Worm (Caenorhabditis elegans) whole organism, L4 larva: ENCODE results near the gene srw-102.

Experiments
- D1046.2 ChIP-seq: fragments of 200-800 bp; sonication (Bioruptor generic); IDR thresholded peaks from 2 replicates; pipeline ENCODE4 v1.3.6; 2022; ENCODE audit warnings: missing genetic modification characterization, missing compliant biosample characterization
- F10B5.3 ChIP-seq: sonication (generic microtip); optimal IDR thresholded peaks from 2 replicates; lab custom pipeline; 2016; ENCODE audit warnings: mild to moderate bottlenecking, missing genetic modification characterization, missing compliant biosample characterization
- F26F4.8 ChIP-seq: fragments of 200-800 bp; sonication (Bioruptor generic); conservative IDR thresholded peaks from 2 replicates; pipeline ENCODE4 v1.3.6; 2022; ENCODE audit warnings: missing genetic modification characterization, missing compliant biosample characterization
- F37D6.2 ChIP-seq: sonication (generic microtip); optimal IDR thresholded peaks from 2 replicates; lab custom pipeline; 2016; ENCODE audit warnings: mild to moderate bottlenecking, missing genetic modification characterization, missing compliant biosample characterization
- F44E2.7 ChIP-seq: fragments of 200-800 bp; sonication (Bioruptor generic); IDR thresholded peaks from 2 replicates; pipeline ENCODE4 v2.1.2; 2022; ENCODE audit warnings: missing genetic modification characterization, missing compliant biosample characterization
- F49E8.2 ChIP-seq: sonication (generic microtip); optimal IDR thresholded peaks from 2 replicates; lab custom pipeline; 2016; ENCODE audit warnings: missing compliant biosample characterization, mild to moderate bottlenecking, missing genetic modification characterization, borderline replicate concordance
- T20F7.1 ChIP-seq: fragments of 200-800 bp; sonication (Bioruptor generic); optimal IDR thresholded peaks from 2 replicates; lab custom pipeline; 2018; ENCODE audit warnings: mild to moderate bottlenecking, missing genetic modification characterization, missing compliant biosample characterization
- T26A8.4 ChIP-seq: fragments of 200-800 bp; sonication (Bioruptor generic); IDR thresholded peaks from 2 replicates; pipeline ENCODE4 v1.3.6; 2022; ENCODE audit warnings: missing genetic modification characterization, missing compliant biosample characterization
- Y48G9A.11 ChIP-seq: fragments of 200-800 bp; sonication (Bioruptor generic); IDR thresholded peaks from 2 replicates; pipeline ENCODE4 v1.3.6; 2022; ENCODE audit warnings: missing genetic modification reagents, missing genetic modification characterization, missing compliant biosample characterization
- Y75B8A.6 ChIP-seq: fragments of 200-800 bp; sonication (Bioruptor generic); IDR thresholded peaks from 2 replicates; pipeline ENCODE4 v1.3.6; 2022; ENCODE audit warnings: missing genetic modification reagents, missing genetic modification characterization, missing compliant biosample characterization
- ZK337.2 ChIP-seq: fragments of 200-800 bp; sonication (Bioruptor generic); IDR thresholded peaks from 2 replicates; pipeline ENCODE4 v1.3.6; 2022; ENCODE audit warnings: missing genetic modification reagents, missing genetic modification characterization, missing compliant biosample characterization
- aha-1 ChIP-seq: fragments of 150-350 bp; peaks from one replicate; lab custom pipeline; 2014; ENCODE audit warnings: missing biosample characterization, missing genetic modification characterization
- arid-1 ChIP-seq: fragments of 200-800 bp; sonication (Bioruptor generic); conservative IDR thresholded peaks from 2 replicates; pipeline ENCODE4 v1.3.6; 2022; ENCODE audit warnings: missing genetic modification reagents, missing genetic modification characterization, missing compliant biosample characterization
- attf-4 ChIP-seq: sonication (generic microtip); optimal IDR thresholded peaks from 3 replicates; lab custom pipeline; 2017; ENCODE audit warnings: missing biosample characterization, missing genetic modification characterization
- ceh-20 ChIP-seq: fragments of 200-800 bp; sonication (Bioruptor generic); IDR thresholded peaks from 2 replicates; pipeline ENCODE4 v1.3.6; 2022; ENCODE audit warnings: missing genetic modification reagents, missing genetic modification characterization, missing compliant biosample characterization
- ceh-44 ChIP-seq: fragments of 200-800 bp; sonication (Bioruptor generic); IDR thresholded peaks from 2 replicates; pipeline ENCODE4 v1.3.6; 2022; ENCODE audit warnings: missing genetic modification reagents, missing genetic modification characterization, missing compliant biosample characterization
- ceh-62 ChIP-seq: sonication (generic microtip); optimal IDR thresholded peaks from 2 replicates; lab custom pipeline; 2017; ENCODE audit warnings: missing biosample characterization, missing genetic modification characterization
- ces-1 ChIP-seq: fragments of 150-350 bp; sonication (generic microtip); optimal IDR thresholded peaks from 4 replicates; lab custom pipeline; 2014; ENCODE audit warnings: missing biosample characterization, missing genetic modification reagents, missing genetic modification characterization
- daf-8 ChIP-seq: fragments of 200-800 bp; sonication (Bioruptor generic); IDR thresholded peaks from 2 replicates; pipeline ENCODE4 v1.3.6; 2022; ENCODE audit warnings: missing genetic modification characterization, missing compliant biosample characterization
- dmd-8 ChIP-seq: fragments of 200-800 bp; sonication (Bioruptor generic); IDR thresholded peaks from 2 replicates; pipeline ENCODE4 v1.3.6; 2022; ENCODE audit warnings: missing genetic modification characterization, missing compliant biosample characterization
- dmd-9 ChIP-seq: fragments of 200-800 bp; sonication (Bioruptor generic); IDR thresholded peaks from 2 replicates; pipeline ENCODE4 v1.3.6; 2022; ENCODE audit warnings: missing genetic modification reagents, missing genetic modification characterization, missing compliant biosample characterization
- egl-43 ChIP-seq: fragments of 200-800 bp; sonication (Bioruptor generic); IDR thresholded peaks from 2 replicates; pipeline ENCODE4 v1.3.6; 2022; ENCODE audit warnings: missing genetic modification reagents, missing genetic modification characterization, missing compliant biosample characterization
- fos-1 ChIP-seq: fragments of 150-350 bp; optimal IDR thresholded peaks from 2 replicates; lab custom pipeline; 2014; ENCODE audit warnings: missing biosample characterization, missing genetic modification characterization
- hlh-30 ChIP-seq: sonication (generic microtip); optimal IDR thresholded peaks from 2 replicates; lab custom pipeline; 2017; ENCODE audit warnings: antibody characterized with exemption, mild to moderate bottlenecking, missing genetic modification characterization, missing compliant biosample characterization; ENCODE audit not compliant: insufficient read depth
- lim-7 ChIP-seq: fragments of 200-800 bp; sonication (Bioruptor generic); IDR thresholded peaks from 2 replicates; pipeline ENCODE4 v1.3.6; 2022; ENCODE audit warnings: missing genetic modification characterization, missing compliant biosample characterization
- lin-29 ChIP-seq: fragments of 200-800 bp; sonication (Bioruptor generic); IDR thresholded peaks from 2 replicates; pipeline ENCODE4 v1.3.6; 2022; ENCODE audit warnings: missing genetic modification reagents, missing genetic modification characterization, missing compliant biosample characterization
- lin-38 ChIP-seq: fragments of 200-800 bp; sonication (Bioruptor generic); IDR thresholded peaks from 2 replicates; pipeline ENCODE4 v1.3.6; 2022; ENCODE audit warnings: missing genetic modification reagents, missing genetic modification characterization, missing compliant biosample characterization
- madf-5 ChIP-seq, 2 experiments: fragments of 200-800 bp; sonication (Bioruptor generic); IDR thresholded peaks; 2 replicates each; pipeline ENCODE4 v1.3.6; 2022; ENCODE audit warnings: missing compliant biosample characterization in 2 of 2, missing genetic modification characterization in 2 of 2
- mdt-29 ChIP-seq: fragments of 200-800 bp; sonication (Bioruptor generic); IDR thresholded peaks from 2 replicates; pipeline ENCODE4 v1.3.6; 2022; ENCODE audit warnings: missing genetic modification reagents, missing genetic modification characterization, missing compliant biosample characterization
- nhr-11 ChIP-seq: fragments of 150-350 bp; optimal IDR thresholded peaks from 2 replicates; lab custom pipeline; 2014; ENCODE audit warnings: missing biosample characterization, missing genetic modification characterization
- nhr-28 ChIP-seq: fragments of 150-350 bp; optimal IDR thresholded peaks from 2 replicates; lab custom pipeline; 2014; ENCODE audit warnings: missing biosample characterization, missing genetic modification characterization
- nhr-41 ChIP-seq: fragments of 200-800 bp; sonication (Bioruptor generic); IDR thresholded peaks from 2 replicates; pipeline ENCODE4 v1.3.6; 2022; ENCODE audit warnings: missing genetic modification reagents, missing genetic modification characterization, missing compliant biosample characterization
- php-3 ChIP-seq: fragments of 200-800 bp; sonication (Bioruptor generic); IDR thresholded peaks from 2 replicates; pipeline ENCODE4 v1.3.6; 2022; ENCODE audit warnings: missing genetic modification reagents, missing genetic modification characterization, missing compliant biosample characterization
- pqm-1 ChIP-seq: sonication (generic microtip); optimal IDR thresholded peaks from 2 replicates; lab custom pipeline; 2017; ENCODE audit warnings: missing biosample characterization, missing genetic modification characterization
- saeg-2 ChIP-seq: fragments of 200-800 bp; sonication (Bioruptor generic); IDR thresholded peaks from 2 replicates; pipeline ENCODE4 v1.3.6; 2022; ENCODE audit warnings: missing genetic modification reagents, missing genetic modification characterization, missing compliant biosample characterization
- spr-1 ChIP-seq: sonication (generic microtip); optimal IDR thresholded peaks from 2 replicates; lab custom pipeline; 2016; ENCODE audit warnings: mild to moderate bottlenecking, missing genetic modification characterization, missing compliant biosample characterization
- tag-97 ChIP-seq: fragments of 200-800 bp; sonication (Bioruptor generic); IDR thresholded peaks from 2 replicates; pipeline ENCODE4 v1.3.6; 2022; ENCODE audit warnings: missing genetic modification characterization, missing compliant biosample characterization
- unc-130 ChIP-seq: sonication (generic microtip); optimal IDR thresholded peaks from 2 replicates; lab custom pipeline; 2016; ENCODE audit warnings: missing genetic modification reagents, missing genetic modification characterization, missing compliant biosample characterization
- unc-39 ChIP-seq: sonication (generic microtip); optimal IDR thresholded peaks from 2 replicates; lab custom pipeline; 2017; ENCODE audit warnings: missing biosample characterization, missing genetic modification characterization
- zfp-3 ChIP-seq: fragments of 200-800 bp; sonication (Bioruptor generic); conservative IDR thresholded peaks from 2 replicates; pipeline ENCODE4 v1.3.6; 2022; ENCODE audit warnings: missing genetic modification reagents, missing genetic modification characterization, missing compliant biosample characterization
- zip-11 ChIP-seq: fragments of 200-800 bp; sonication (Bioruptor generic); IDR thresholded peaks from 2 replicates; pipeline ENCODE4 v1.3.6; 2022; ENCODE audit warnings: missing genetic modification characterization, missing compliant biosample characterization
- zip-2 ChIP-seq: fragments of 150-350 bp; optimal IDR thresholded peaks from 2 replicates; lab custom pipeline; 2014; ENCODE audit warnings: missing biosample characterization, missing genetic modification characterization

srw-102 gene

DNA sequence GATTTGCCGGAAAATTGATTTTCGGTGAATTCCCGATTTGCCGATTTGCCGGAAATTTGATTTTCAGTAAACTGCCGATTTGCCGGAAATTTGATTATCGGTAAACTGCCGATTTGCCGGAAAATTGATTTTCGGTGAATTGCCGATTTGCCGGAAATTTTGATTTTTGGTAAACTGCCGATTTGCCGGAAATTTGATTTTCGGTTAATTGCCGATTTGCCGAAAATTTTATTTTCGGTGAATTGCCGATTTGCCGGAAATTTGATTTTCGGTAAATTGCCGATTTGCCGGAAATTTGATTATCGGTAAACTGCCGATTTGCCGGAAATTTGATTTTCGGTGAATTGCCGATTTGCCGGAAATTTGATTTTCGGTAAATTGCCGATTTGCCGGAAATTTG lies 7.6 kb upstream of the srw-102 start:
- TF ChIP-seq D1046.2 (GFP tag; lab: Robert Waterston, UW) (peak; percentile 70; the same call in 1 of the 2 replicates), dmd-9 (0 out of 2 replicates have a peak, but pooled peaks have one; percentile 34), madf-5 (GFP tag; IDR thresholded peaks at IDR 0.05; lab: Robert Waterston, UW) (0 out of 4 replicates have a peak, but pooled peaks of 1 of the 2 experiments have one; percentile 51), F26F4.8 (GFP tag; lab: Robert Waterston, UW) (0 out of 2 replicates have a peak, but pooled peaks have one; percentile 12), tag-97 (0 out of 2 replicates have a peak, but pooled peaks have one; percentile 57)

DNA sequence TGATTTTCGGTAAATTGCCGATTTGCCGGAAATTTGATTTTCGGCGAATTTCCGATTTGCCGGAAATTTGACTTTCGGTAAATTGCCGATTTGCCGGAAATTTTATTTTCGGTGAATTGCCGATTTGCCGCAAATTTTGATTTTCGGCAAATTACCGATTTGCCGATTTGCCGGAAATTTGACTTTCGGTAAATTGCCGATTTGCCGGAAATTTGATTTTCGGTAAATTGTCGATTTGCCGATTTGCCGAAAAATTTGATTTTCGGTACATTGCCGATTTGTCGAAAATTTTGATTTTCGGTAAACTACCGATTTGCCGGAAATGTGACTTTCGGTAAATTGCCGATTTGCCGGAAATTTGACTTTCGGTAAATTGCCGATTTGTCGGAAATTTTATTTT lies 6.3 kb upstream of the srw-102 start:
- TF ChIP-seq Y75B8A.6 (GFP tag; lab: Robert Waterston, UW) (0 out of 2 replicates have a peak, but pooled peaks have one; percentile 28), tag-97 (0 out of 2 replicates have a peak, but pooled peaks have one; percentile 57), F44E2.7 (GFP tag; lab: Robert Waterston, UW) (peak; percentile 92; the same call in 1 of the 2 replicates), php-3 (GFP tag; lab: Robert Waterston, UW) (peak; percentile 24; the same call in 1 of the 2 replicates), saeg-2 (GFP tag; lab: Robert Waterston, UW) (peak; percentile 66), ZK337.2 (GFP tag; lab: Robert Waterston, UW) (peak; percentile 6; the same call in 1 of the 2 replicates), lim-7 (GFP tag; lab: Robert Waterston, UW) (peak; percentile 8; the same call in 1 of the 2 replicates), lin-29 (GFP tag; lab: Robert Waterston, UW) (peak; percentile 47; the same call in 1 of the 2 replicates), mdt-29 (peak; percentile 58; the same call in 1 of the 2 replicates), ceh-44 (GFP tag; lab: Robert Waterston, UW) (0 out of 2 replicates have a peak, but pooled peaks have one; percentile 31), madf-5 (GFP tag; IDR thresholded peaks at IDR 0.05; lab: Robert Waterston, UW) (peak in 1 of 2 experiments; percentile 93; a peak in 2 of 4 replicates), F26F4.8 (GFP tag; lab: Robert Waterston, UW) (peak; percentile 86), D1046.2 (GFP tag; lab: Robert Waterston, UW) (peak; percentile 26; the same call in 1 of the 2 replicates), zfp-3 (GFP tag; lab: Robert Waterston, UW) (0 out of 2 replicates have a peak, but pooled peaks have one; percentile 28), daf-8 (0 out of 2 replicates have a peak, but pooled peaks have one; percentile 28), egl-43 (GFP tag; lab: Robert Waterston, UW) (peak; percentile 84), Y48G9A.11 (GFP tag; lab: Robert Waterston, UW) (peak; percentile 47; the same call in 1 of the 2 replicates)

DNA sequence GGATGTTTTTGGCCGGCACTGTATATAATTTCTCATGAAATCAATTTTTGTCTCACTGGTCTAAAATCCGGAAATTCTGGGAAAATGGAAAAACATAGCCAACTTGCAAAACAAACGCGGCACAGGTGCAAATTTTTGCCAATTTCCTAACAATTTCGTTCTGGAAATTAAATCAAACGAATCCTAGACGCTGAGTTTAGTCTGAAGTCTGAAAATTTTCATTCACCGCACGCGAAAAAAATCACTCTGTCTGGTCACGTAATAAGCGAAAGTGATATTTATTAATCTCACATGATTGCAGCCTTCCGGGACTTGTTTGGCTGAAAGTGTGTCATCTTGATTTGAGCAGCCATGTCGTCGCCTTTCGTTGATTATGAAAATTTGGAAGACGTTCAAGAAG lies 3.1 kb upstream of the srw-102 start, which contains the start of gene srw-103:
Gene srw-103 (plus strand): TSS at position 301 of the 400 bp plus-strand sequence.
- TF ChIP-seq pqm-1: no peak
- no peak for TF ChIP-seq T20F7.1 (GFP tag; lab: Kevin White, UChicago)
- TF ChIP-seq ceh-20 (GFP tag; lab: Robert Waterston, UW): no peak
- TF ChIP-seq dmd-8 (GFP tag; lab: Robert Waterston, UW): no peak
- TF ChIP-seq lin-38 (GFP tag; lab: Robert Waterston, UW): no peak
- no peak for TF ChIP-seq spr-1 (tag; lab: Kevin White, UChicago)
- no peak for TF ChIP-seq F10B5.3 (tag; lab: Kevin White, UChicago)
- no peak for TF ChIP-seq unc-130
- no peak for TF ChIP-seq F37D6.2 (tag; lab: Kevin White, UChicago)
- TF ChIP-seq nhr-41 (GFP tag; lab: Robert Waterston, UW): no peak

DNA sequence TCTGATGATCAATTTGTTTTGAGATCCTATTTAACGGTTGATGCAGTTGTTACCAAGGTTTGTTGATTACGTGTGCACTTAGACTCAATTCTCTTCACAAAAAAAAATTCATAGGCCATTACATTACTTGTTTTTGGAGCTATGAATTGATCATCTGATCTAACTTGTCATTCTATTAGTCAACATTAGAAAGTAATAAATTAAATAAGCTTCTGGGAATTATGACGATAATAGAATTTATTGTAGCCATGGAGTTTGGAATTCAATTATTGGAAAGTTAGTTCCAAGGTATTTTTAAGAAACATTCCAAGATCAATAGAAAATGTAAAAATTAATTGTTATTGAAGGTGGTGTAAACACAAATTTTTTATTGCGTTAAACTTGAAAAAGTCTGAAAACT lies 1.8 kb upstream of the srw-102 start:
- no peak for TF ChIP-seq nhr-28 (tag; lab: Kevin White, UChicago)
- peak; percentile 5 for TF ChIP-seq ces-1

DNA sequence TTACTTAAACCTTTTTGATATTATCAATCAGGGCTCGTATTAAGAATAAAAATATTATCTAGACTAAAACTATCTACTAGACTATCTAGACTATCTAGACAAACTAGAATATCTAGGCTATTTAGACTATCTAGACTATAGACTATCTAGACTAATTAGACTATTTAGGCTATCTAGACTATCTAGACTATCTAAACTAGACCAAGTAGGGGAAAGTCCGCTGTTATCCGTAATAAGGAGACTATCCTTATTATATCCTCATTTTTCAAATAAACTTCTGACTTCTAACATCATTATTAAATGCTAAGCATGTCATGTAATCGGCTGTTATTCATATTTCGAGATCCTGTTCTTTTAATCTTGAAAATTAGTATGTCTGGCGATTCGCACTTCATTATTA lies 1.9 kb downstream of the srw-102 start, which contains the start of gene srw-101:
Gene srw-101 (plus strand): TSS at position 301 of the 400 bp plus-strand sequence.
- TF ChIP-seq F10B5.3 (tag; lab: Kevin White, UChicago) (no peak), ceh-62 (tag; lab: Kevin White, UChicago) (no peak), nhr-11 (tag; lab: Kevin White, UChicago) (no peak), T26A8.4 (GFP tag; lab: Robert Waterston, UW) (no peak), fos-1 (tag; lab: Kevin White, UChicago) (no peak), hlh-30 (tag; lab: Kevin White, UChicago) (no peak), unc-39 (tag; lab: Kevin White, UChicago) (no peak), attf-4 (tag; lab: Kevin White, UChicago) (no peak), zip-2 (no peak), lim-7 (GFP tag; lab: Robert Waterston, UW) (no peak), arid-1 (no peak), ceh-20 (GFP tag; lab: Robert Waterston, UW) (no peak), aha-1 (no peak), nhr-28 (tag; lab: Kevin White, UChicago) (no peak), F49E8.2 (tag; lab: Kevin White, UChicago) (no peak), zip-11 (GFP tag; lab: Robert Waterston, UW) (no peak)
